Fruit fly (Drosophila melanogaster): Measurements from ENCODE around the gene CG2938.

The CG2938 gene

dm6 chrX:3948889-3949288 is 12.6 kb upstream of the CG2938 start, which contains the start of gene Vap33 (continued):
- TF ChIP-seq CG31365 (tag; optimal IDR thresholded peaks at IDR 0.05) = no peak
- TF ChIP-seq Bgb (GFP tag; IDR thresholded peaks at IDR 0.05; ENCODE audit: partially characterized antibody) = peak; percentile 90
- no peak for TF ChIP-seq Gsc (GFP tag; IDR thresholded peaks at IDR 0.05)
- TF ChIP-seq CG7556 (GFP tag; optimal IDR thresholded peaks at IDR 0.05) = no peak
- no peak for TF ChIP-seq CG2875 (GFP tag; optimal IDR thresholded peaks at IDR 0.05)
- no peak for TF ChIP-seq Vsx1 (GFP tag; optimal IDR thresholded peaks at IDR 0.05)
- no peak for TF ChIP-seq Stat92E (GFP tag; optimal IDR thresholded peaks at IDR 0.05)
- TF ChIP-seq CG31224 (GFP tag; IDR thresholded peaks at IDR 0.05) = no peak
- TF ChIP-seq HmgZ (tag; optimal IDR thresholded peaks at IDR 0.05) = no peak
- no peak for TF ChIP-seq shn (GFP tag; optimal IDR thresholded peaks at IDR 0.05)
- no peak for TF ChIP-seq dan (GFP tag; IDR thresholded peaks at IDR 0.05)
- no peak for TF ChIP-seq unpg (GFP tag; optimal IDR thresholded peaks at IDR 0.05)
- TF ChIP-seq al (GFP tag; IDR thresholded peaks at IDR 0.05) = no peak
- TF ChIP-seq crc (GFP tag; optimal IDR thresholded peaks at IDR 0.05) = no peak
- TF ChIP-seq cg (GFP tag; optimal IDR thresholded peaks at IDR 0.05) = peak; percentile 43
- peak; percentile 92 for TF ChIP-seq Doc3 (GFP tag; IDR thresholded peaks at IDR 0.05; ENCODE audit: partially characterized antibody)
- TF ChIP-seq CG4730 (GFP tag; IDR thresholded peaks at IDR 0.05) = no peak
- no peak for TF ChIP-seq Hr39 (optimal IDR thresholded peaks at IDR 0.05)
- TF ChIP-seq H2.0 (GFP tag; IDR thresholded peaks at IDR 0.05) = no peak
- TF ChIP-seq Blimp-1 (GFP tag; optimal IDR thresholded peaks at IDR 0.05) = no peak
- no peak for TF ChIP-seq gsb-n (tag; optimal IDR thresholded peaks at IDR 0.05)
- no peak for TF ChIP-seq CG1602 (GFP tag; optimal IDR thresholded peaks at IDR 0.05)
- TF ChIP-seq her (GFP tag; optimal IDR thresholded peaks at IDR 0.05) = no peak
- TF ChIP-seq CG30020 (tag; optimal IDR thresholded peaks at IDR 0.05) = peak; percentile 0
- no peak for TF ChIP-seq CG1603 (tag; optimal IDR thresholded peaks at IDR 0.05)
- TF ChIP-seq sc (optimal IDR thresholded peaks at IDR 0.05) = no peak
- no peak for TF ChIP-seq sc (GFP tag; optimal IDR thresholded peaks at IDR 0.05)
- TF ChIP-seq Ravus (GFP tag; IDR thresholded peaks at IDR 0.05) = no peak
- TF ChIP-seq Kr (GFP tag; optimal IDR thresholded peaks at IDR 0.05) = no peak
- TF ChIP-seq zfh2 (GFP tag; optimal IDR thresholded peaks at IDR 0.05) = no peak
- TF ChIP-seq cas (GFP tag; IDR thresholded peaks at IDR 0.05) = no peak
- TF ChIP-seq CG12942 (GFP tag; optimal IDR thresholded peaks at IDR 0.05) = no peak
- TF ChIP-seq CG3838 (GFP tag; optimal IDR thresholded peaks at IDR 0.05) = no peak
- TF ChIP-seq ham (GFP tag; IDR thresholded peaks at IDR 0.05) = no peak
- TF ChIP-seq slp2 (GFP tag; optimal IDR thresholded peaks at IDR 0.05) = no peak
- no peak for TF ChIP-seq ac (GFP tag; optimal IDR thresholded peaks at IDR 0.05)
- TF ChIP-seq maf-S (GFP tag; optimal IDR thresholded peaks at IDR 0.05) = no peak
- no peak for TF ChIP-seq nom (GFP tag; optimal IDR thresholded peaks at IDR 0.05)
- TF ChIP-seq CG12659 (GFP tag; optimal IDR thresholded peaks at IDR 0.05) = no peak
- TF ChIP-seq HLH3B (GFP tag; IDR thresholded peaks at IDR 0.05) = no peak
- TF ChIP-seq peb (GFP tag; IDR thresholded peaks at IDR 0.05) = no peak
- no peak for TF ChIP-seq nerfin-1 (tag; optimal IDR thresholded peaks at IDR 0.05)
- no peak for TF ChIP-seq CG17802 (tag; optimal IDR thresholded peaks at IDR 0.05)
- TF ChIP-seq CG3163 (GFP tag; optimal IDR thresholded peaks at IDR 0.05) = no peak
- TF ChIP-seq jing (GFP tag; optimal IDR thresholded peaks at IDR 0.05) = no peak
- TF ChIP-seq sens (GFP tag) = no peak
- no peak for TF ChIP-seq phol (tag; optimal IDR thresholded peaks at IDR 0.05)
- TF ChIP-seq CG10565 (GFP tag; optimal IDR thresholded peaks at IDR 0.05) = no peak
- no peak for TF ChIP-seq CG16815 (GFP tag; optimal IDR thresholded peaks at IDR 0.05)
- TF ChIP-seq slou (GFP tag; optimal IDR thresholded peaks at IDR 0.05) = no peak
- TF ChIP-seq CG11723 (GFP tag; optimal IDR thresholded peaks at IDR 0.05) = no peak
- peak; percentile 83 for TF ChIP-seq Sry-δ (GFP tag; optimal IDR thresholded peaks at IDR 0.05)
- no peak for TF ChIP-seq ERR (GFP tag; optimal IDR thresholded peaks at IDR 0.05)

Data from whole organism, embryonic.